Worm (Caenorhabditis elegans): ENCODE results near the gene ensh-1.

ce11 chrX:8932387-8932786 is 27.2 kb downstream of the ensh-1 start:
- TF ChIP-seq him-1 (tag; optimal IDR thresholded peaks at IDR 0.05): no peak
- no peak for TF ChIP-seq dao-5 (tag; optimal IDR thresholded peaks at IDR 0.05)

All from whole organism, L4/young adult.